Worm (Caenorhabditis elegans) whole organism, L4 larva: Measurements from ENCODE around the gene T04A8.18.

Source experiments
- F49E8.2 ChIP-seq: sonication (generic microtip); optimal IDR thresholded peaks from 2 replicates; lab custom pipeline; 2016; ENCODE audit warnings: missing compliant biosample characterization, mild to moderate bottlenecking, missing genetic modification characterization, borderline replicate concordance
- T20F7.1 ChIP-seq: fragments of 200-800 bp; sonication (Bioruptor generic); optimal IDR thresholded peaks from 2 replicates; lab custom pipeline; 2018; ENCODE audit warnings: mild to moderate bottlenecking, missing genetic modification characterization, missing compliant biosample characterization
- T26A8.4 ChIP-seq: fragments of 200-800 bp; sonication (Bioruptor generic); IDR thresholded peaks from 2 replicates; pipeline ENCODE4 v1.3.6; 2022; ENCODE audit warnings: missing genetic modification characterization, missing compliant biosample characterization
- ZK337.2 ChIP-seq: fragments of 200-800 bp; sonication (Bioruptor generic); IDR thresholded peaks from 2 replicates; pipeline ENCODE4 v1.3.6; 2022; ENCODE audit warnings: missing genetic modification reagents, missing genetic modification characterization, missing compliant biosample characterization
- aha-1 ChIP-seq: fragments of 150-350 bp; peaks from one replicate; lab custom pipeline; 2014; ENCODE audit warnings: missing biosample characterization, missing genetic modification characterization
- aly-2 ChIP-seq: sonication (generic microtip); optimal IDR thresholded peaks from 2 replicates; lab custom pipeline; 2018; ENCODE audit warnings: missing biosample characterization, missing genetic modification characterization
- ama-1 ChIP-seq: fragments of 150-350 bp; optimal IDR thresholded peaks from 2 replicates; lab custom pipeline; 2014; ENCODE audit warnings: inconsistent platforms, mixed read lengths
- attf-4 ChIP-seq: sonication (generic microtip); optimal IDR thresholded peaks from 3 replicates; lab custom pipeline; 2017; ENCODE audit warnings: missing biosample characterization, missing genetic modification characterization
- ceh-20 ChIP-seq: fragments of 200-800 bp; sonication (Bioruptor generic); IDR thresholded peaks from 2 replicates; pipeline ENCODE4 v1.3.6; 2022; ENCODE audit warnings: missing genetic modification reagents, missing genetic modification characterization, missing compliant biosample characterization
- ceh-32 ChIP-seq: sonication (generic microtip); optimal IDR thresholded peaks from 2 replicates; lab custom pipeline; 2016; ENCODE audit warnings: mild to moderate bottlenecking, missing genetic modification characterization, missing compliant biosample characterization; ENCODE audit not compliant: poor library complexity
- ceh-62 ChIP-seq: sonication (generic microtip); optimal IDR thresholded peaks from 2 replicates; lab custom pipeline; 2017; ENCODE audit warnings: missing biosample characterization, missing genetic modification characterization
- ctbp-1 ChIP-seq: fragments of 200-800 bp; sonication (Bioruptor generic); IDR thresholded peaks from 2 replicates; pipeline ENCODE4 v1.3.6; 2022; ENCODE audit warnings: missing genetic modification reagents, missing genetic modification characterization, missing compliant biosample characterization
- daf-19 ChIP-seq: fragments of 200-800 bp; sonication (Bioruptor generic); conservative IDR thresholded peaks from 2 replicates; pipeline ENCODE4 v1.3.6; 2022; ENCODE audit warnings: missing genetic modification characterization, missing compliant biosample characterization
- dmd-6 ChIP-seq: fragments of 200-800 bp; sonication (Bioruptor generic); IDR thresholded peaks from 2 replicates; pipeline ENCODE4 v1.3.6; 2022; ENCODE audit warnings: missing genetic modification reagents, missing genetic modification characterization, missing compliant biosample characterization
- dmd-8 ChIP-seq: fragments of 200-800 bp; sonication (Bioruptor generic); IDR thresholded peaks from 2 replicates; pipeline ENCODE4 v1.3.6; 2022; ENCODE audit warnings: missing genetic modification characterization, missing compliant biosample characterization
- dve-1 ChIP-seq: sonication (generic microtip); optimal IDR thresholded peaks from 2 replicates; lab custom pipeline; 2017; ENCODE audit warnings: antibody characterized with exemption, mild to moderate bottlenecking, missing genetic modification characterization, missing compliant biosample characterization; ENCODE audit not compliant: insufficient read depth
- fkh-10 ChIP-seq: fragments of 150-350 bp; optimal IDR thresholded peaks from 2 replicates; lab custom pipeline; 2014; ENCODE audit warnings: missing biosample characterization, missing genetic modification reagents, missing genetic modification characterization
- gei-8 ChIP-seq: fragments of 200-800 bp; sonication (Bioruptor generic); optimal IDR thresholded peaks from 2 replicates; lab custom pipeline; 2018; ENCODE audit warnings: mild to moderate bottlenecking, missing genetic modification characterization, missing compliant biosample characterization
- hlh-30 ChIP-seq: sonication (generic microtip); optimal IDR thresholded peaks from 2 replicates; lab custom pipeline; 2017; ENCODE audit warnings: antibody characterized with exemption, mild to moderate bottlenecking, missing genetic modification characterization, missing compliant biosample characterization; ENCODE audit not compliant: insufficient read depth
- hmg-1.1 ChIP-seq: fragments of 200-800 bp; sonication (Bioruptor generic); IDR thresholded peaks from 2 replicates; pipeline ENCODE4 v1.3.6; 2022; ENCODE audit warnings: missing genetic modification reagents, missing genetic modification characterization, missing compliant biosample characterization
- lsy-2 ChIP-seq, 2 experiments: fragments of 150-350 bp in 1 of 2; sonication (generic microtip) in 1 of 2; optimal IDR thresholded peaks; 2 replicates each; lab custom pipeline; 2014 to 2017; ENCODE audit warnings: missing biosample characterization in 2 of 2, missing genetic modification characterization in 2 of 2
- mdt-29 ChIP-seq: fragments of 200-800 bp; sonication (Bioruptor generic); IDR thresholded peaks from 2 replicates; pipeline ENCODE4 v1.3.6; 2022; ENCODE audit warnings: missing genetic modification reagents, missing genetic modification characterization, missing compliant biosample characterization
- mep-1 ChIP-seq: fragments of 150-350 bp; sonication (generic microtip); optimal IDR thresholded peaks from 3 replicates; lab custom pipeline; 2014; ENCODE audit warnings: missing biosample characterization, missing genetic modification characterization
- mxl-3 ChIP-seq: fragments of 200-800 bp; sonication (Bioruptor generic); optimal IDR thresholded peaks from 2 replicates; lab custom pipeline; 2018; ENCODE audit warnings: mild to moderate bottlenecking, missing genetic modification characterization, missing compliant biosample characterization
- nhr-10 ChIP-seq: fragments of 150-350 bp; optimal IDR thresholded peaks from 2 replicates; lab custom pipeline; 2014; ENCODE audit warnings: missing biosample characterization, missing genetic modification characterization
- nhr-11 ChIP-seq: fragments of 150-350 bp; optimal IDR thresholded peaks from 2 replicates; lab custom pipeline; 2014; ENCODE audit warnings: missing biosample characterization, missing genetic modification characterization
- nhr-111 ChIP-seq: fragments of 200-800 bp; sonication (Bioruptor generic); optimal IDR thresholded peaks from 2 replicates; lab custom pipeline; 2018; ENCODE audit warnings: mild to moderate bottlenecking, missing genetic modification characterization, missing compliant biosample characterization
- nhr-48 ChIP-seq: sonication (generic microtip); optimal IDR thresholded peaks from 2 replicates; lab custom pipeline; 2016; ENCODE audit warnings: mild to moderate bottlenecking, missing genetic modification characterization, missing compliant biosample characterization
- pha-4 ChIP-seq, 2 experiments: fragments of 150-350 bp in 1 of 2; fragments of 200-800 bp in 1 of 2; sonication (Bioruptor generic) in 1 of 2; IDR thresholded peaks in 1 of 2; optimal IDR thresholded peaks in 1 of 2; 2 replicates each; pipeline versions ENCODE4 v1.3.6 to Lab custom; 2014 to 2022; ENCODE audit warnings: missing genetic modification characterization in 2 of 2, missing genetic modification reagents in 2 of 2, missing biosample characterization in 1 of 2, missing compliant biosample characterization in 1 of 2
- rbr-2 ChIP-seq: sonication (generic microtip); optimal IDR thresholded peaks from 2 replicates; lab custom pipeline; 2016; ENCODE audit warnings: missing genotype, missing genetic modification characterization, missing compliant biosample characterization
- sdz-12 ChIP-seq: fragments of 200-800 bp; sonication (Bioruptor generic); optimal IDR thresholded peaks from 2 replicates; lab custom pipeline; 2018; ENCODE audit warnings: mild to moderate bottlenecking, missing genetic modification characterization, missing compliant biosample characterization
- set-16 ChIP-seq: fragments of 200-800 bp; sonication (Bioruptor generic); IDR thresholded peaks from 2 replicates; pipeline ENCODE4 v1.3.6; 2022; ENCODE audit warnings: missing genetic modification reagents, missing genetic modification characterization, missing compliant biosample characterization
- snpc-1.2 ChIP-seq: fragments of 200-800 bp; sonication (Bioruptor generic); IDR thresholded peaks from 2 replicates; pipeline ENCODE4 v1.3.6; 2022; ENCODE audit warnings: missing genetic modification reagents, missing genetic modification characterization, missing compliant biosample characterization
- spr-3 ChIP-seq: fragments of 200-800 bp; sonication (Bioruptor generic); optimal IDR thresholded peaks from 2 replicates; lab custom pipeline; 2018; ENCODE audit warnings: mild to moderate bottlenecking, missing genetic modification characterization, missing compliant biosample characterization
- unc-62 ChIP-seq, 3 experiments: fragments of 150-350 bp in 1 of 3; sonication (generic microtip); optimal IDR thresholded peaks in 2 of 3; peaks in 1 of 3; 1 replicate in 1 of 3; 2 replicates in 2 of 3; lab custom pipeline; 2014 to 2017; ENCODE audit warnings: missing biosample characterization in 3 of 3, missing genetic modification characterization in 3 of 3, missing genetic modification reagents in 3 of 3, missing genotype in 1 of 3
- zag-1 ChIP-seq: fragments of 150-350 bp; optimal IDR thresholded peaks from 2 replicates; lab custom pipeline; 2014; ENCODE audit warnings: missing biosample characterization, missing genetic modification characterization
- zip-11 ChIP-seq: fragments of 200-800 bp; sonication (Bioruptor generic); IDR thresholded peaks from 2 replicates; pipeline ENCODE4 v1.3.6; 2022; ENCODE audit warnings: missing genetic modification characterization, missing compliant biosample characterization

The T04A8.18 gene

ce11 chrIII:4721750-4722149 lies 12.7 kb downstream of the T04A8.18 start, which contains the start of gene acy-1 (continued):
- TF ChIP-seq dmd-8 (GFP tag; lab: Robert Waterston, UW), result 0 out of 2 replicates have a peak, but pooled peaks have one; percentile 48
- no peak for TF ChIP-seq mdt-29
- no peak for TF ChIP-seq aly-2 (tag; lab: Kevin White, UChicago)
- TF ChIP-seq dve-1 (tag; lab: Kevin White, UChicago), result no peak
- peak; percentile 28; the same call in 1 of the 2 replicates for TF ChIP-seq dmd-6
- TF ChIP-seq ama-1 (lab: Kevin White, UChicago), result no peak

- TF ChIP-seq pha-4 (GFP tag; IDR thresholded peaks at IDR 0.05; lab: Robert Waterston, UW), result no peak
- TF ChIP-seq pha-4 (tag; optimal IDR thresholded peaks at IDR 0.05; lab: Kevin White, UChicago), result no peak
- no peak for TF ChIP-seq sdz-12 (GFP tag; lab: Kevin White, UChicago)
- no peak for TF ChIP-seq nhr-10 (tag; lab: Kevin White, UChicago)
- TF ChIP-seq zag-1 (tag; lab: Kevin White, UChicago), result no peak
- TF ChIP-seq mxl-3 (GFP tag; lab: Kevin White, UChicago), result no peak
- TF ChIP-seq zip-11, result no peak
- peak; percentile 67; the same call in 1 of the 2 replicates for TF ChIP-seq ctbp-1
- TF ChIP-seq ceh-20 (GFP tag; lab: Robert Waterston, UW), result peak; percentile 52; the same call in 1 of the 2 replicates
- TF ChIP-seq snpc-1.2, result no peak
- TF ChIP-seq nhr-11 (tag; lab: Kevin White, UChicago), result peak; percentile 4
- no peak for TF ChIP-seq T20F7.1 (GFP tag; lab: Kevin White, UChicago)
- 0 out of 2 replicates have a peak, but pooled peaks have one; percentile 16 for TF ChIP-seq hmg-1.1
- TF ChIP-seq fkh-10 (GFP tag; lab: Kevin White, UChicago), result peak; percentile 45
- TF ChIP-seq F49E8.2, result no peak
- TF ChIP-seq nhr-111 (GFP tag; lab: Kevin White, UChicago), result no peak
- peak; percentile 42 for TF ChIP-seq mep-1
- no peak for TF ChIP-seq ZK337.2 (GFP tag; lab: Robert Waterston, UW)
- TF ChIP-seq unc-62 (GFP tag; optimal IDR thresholded peaks at IDR 0.05 in 1 of 2; lab: Kevin White, UChicago), result peak in 1 of 2 experiments; percentile 70
- TF ChIP-seq unc-62 (tag; optimal IDR thresholded peaks at IDR 0.05; lab: Kevin White, UChicago), result no peak
- no peak for TF ChIP-seq gei-8 (GFP tag; lab: Kevin White, UChicago)
- no peak for TF ChIP-seq ceh-62 (tag; lab: Kevin White, UChicago)
- TF ChIP-seq attf-4, result no peak
- peak; percentile 50 for TF ChIP-seq aha-1
- TF ChIP-seq dmd-6, result no peak
- TF ChIP-seq daf-19 (GFP tag; lab: Robert Waterston, UW), result no peak
- TF ChIP-seq T26A8.4, result no peak
- no peak for TF ChIP-seq ceh-32 (tag; lab: Kevin White, UChicago)
- TF ChIP-seq set-16 (GFP tag; lab: Robert Waterston, UW), result no peak
- TF ChIP-seq dmd-8 (GFP tag; lab: Robert Waterston, UW), result no peak
- TF ChIP-seq lsy-2 (tag; optimal IDR thresholded peaks at IDR 0.05; lab: Kevin White, UChicago), result peak in 1 of 2 experiments; percentile 34
- TF ChIP-seq spr-3 (GFP tag; lab: Kevin White, UChicago), result no peak
- TF ChIP-seq rbr-2 (tag; lab: Kevin White, UChicago), result peak; percentile 21
- TF ChIP-seq nhr-48 (tag; lab: Kevin White, UChicago), result no peak
- no peak for TF ChIP-seq hlh-30 (tag; lab: Kevin White, UChicago)
- TF ChIP-seq, all 104 proteins: peak for 10
These were observed 14.9 kb downstream of the T04A8.18 start for ce11 chrIII:4723922-4724321.
